Fruit fly (Drosophila melanogaster): ENCODE data around the gene dpr19.

dpr19 gene

dm6 chr2L:10351130-10351529, 24.8 kb upstream of the dpr19 start (continued):
- TF ChIP-seq schlank (tag; optimal IDR thresholded peaks at IDR 0.05) = no peak
- no peak for TF ChIP-seq Ptx1 (GFP tag; IDR thresholded peaks at IDR 0.05)
- no peak for TF ChIP-seq CG10147 (GFP tag; optimal IDR thresholded peaks at IDR 0.05)
- no peak for TF ChIP-seq CG30431 (GFP tag; optimal IDR thresholded peaks at IDR 0.05)
- no peak for TF ChIP-seq Taf1 (GFP tag; IDR thresholded peaks at IDR 0.05)
- TF ChIP-seq CG6813 (GFP tag; optimal IDR thresholded peaks at IDR 0.05) = no peak
- TF ChIP-seq dysf (GFP tag; IDR thresholded peaks at IDR 0.05) = no peak
- TF ChIP-seq CG14710 (tag; optimal IDR thresholded peaks at IDR 0.05) = peak; percentile 48
- TF ChIP-seq ttk (GFP tag; IDR thresholded peaks at IDR 0.05) = no peak
- TF ChIP-seq CG17361 (GFP tag; IDR thresholded peaks at IDR 0.05) = peak; percentile 44; the same call in 1 of the 3 replicates
- no peak for TF ChIP-seq Atf3 (GFP tag; optimal IDR thresholded peaks at IDR 0.05)
- no peak for TF ChIP-seq shn (GFP tag; optimal IDR thresholded peaks at IDR 0.05)
- peak; percentile 18 for TF ChIP-seq CG2875 (GFP tag; optimal IDR thresholded peaks at IDR 0.05)
- TF ChIP-seq HLH3B (GFP tag; IDR thresholded peaks at IDR 0.05) = no peak
- TF ChIP-seq Med (GFP tag) = peak; percentile 61
- TF ChIP-seq CG32767 (GFP tag; IDR thresholded peaks at IDR 0.05) = no peak
- no peak for TF ChIP-seq CG5180 (GFP tag; optimal IDR thresholded peaks at IDR 0.05)
- TF ChIP-seq Dbx (GFP tag; IDR thresholded peaks at IDR 0.05) = no peak
- TF ChIP-seq bsh (GFP tag; optimal IDR thresholded peaks at IDR 0.05) = peak in 1 of 2 experiments; percentile 51
- TF ChIP-seq row (GFP tag; IDR thresholded peaks at IDR 0.05) = peak; percentile 55
- TF ChIP-seq toy (GFP tag; IDR thresholded peaks at IDR 0.05) = no peak

dm6 chr2L:10353871-10354270, 22.1 kb upstream of the dpr19 start, which contains the start of gene CG34367:
TSS of gene CG34367 (minus strand) at chr2L:10353905.
- peak; percentile 86 for TF ChIP-seq pros (GFP tag; optimal IDR thresholded peaks at IDR 0.05)
- peak; percentile 67; the same call in 1 of the 2 replicates for TF ChIP-seq seq (GFP tag; IDR thresholded peaks at IDR 0.05)
- TF ChIP-seq Nf-YB (GFP tag; optimal IDR thresholded peaks at IDR 0.05) = peak; percentile 96
- TF ChIP-seq tgo (GFP tag; IDR thresholded peaks at IDR 0.05) = no peak
- TF ChIP-seq Nf-YC (tag; optimal IDR thresholded peaks at IDR 0.05) = peak; percentile 97
- peak; percentile 45 to 50 for TF ChIP-seq Trl (optimal IDR thresholded peaks at IDR 0.05)
- no peak for TF ChIP-seq Trl (GFP tag; optimal IDR thresholded peaks at IDR 0.05)
- no peak for TF ChIP-seq kay (GFP tag; optimal IDR thresholded peaks at IDR 0.05)
- TF ChIP-seq CG11723 (GFP tag; optimal IDR thresholded peaks at IDR 0.05) = no peak

- TF ChIP-seq dmrt99B (tag; optimal IDR thresholded peaks at IDR 0.05) = no peak
- no peak for TF ChIP-seq tup (GFP tag; optimal IDR thresholded peaks at IDR 0.05)
- TF ChIP-seq Hey (tag; optimal IDR thresholded peaks at IDR 0.05) = no peak
- peak; percentile 46 for TF ChIP-seq CHES-1-like (GFP tag; optimal IDR thresholded peaks at IDR 0.05)
- TF ChIP-seq CG8089 (GFP tag; optimal IDR thresholded peaks at IDR 0.05) = peak; percentile 17
- peak; percentile 59 for TF ChIP-seq CG8924 (tag; optimal IDR thresholded peaks at IDR 0.05)
- TF ChIP-seq Dll (GFP tag; IDR thresholded peaks at IDR 0.05; ENCODE audit: partially characterized antibody) = no peak
- peak; percentile 68 for TF ChIP-seq CG8388 (GFP tag; optimal IDR thresholded peaks at IDR 0.05)
- TF ChIP-seq Fer2 (tag; optimal IDR thresholded peaks at IDR 0.05) = no peak
- peak; percentile 51 for TF ChIP-seq Hr3 (GFP tag; optimal IDR thresholded peaks at IDR 0.05)
- TF ChIP-seq CG18262 (tag; optimal IDR thresholded peaks at IDR 0.05) = peak; percentile 57
- TF ChIP-seq CG10654 (GFP tag; optimal IDR thresholded peaks at IDR 0.05) = peak; percentile 4
- peak; percentile 76 for TF ChIP-seq CG12659 (GFP tag; optimal IDR thresholded peaks at IDR 0.05)
- TF ChIP-seq CG12391 (tag; optimal IDR thresholded peaks at IDR 0.05) = peak; percentile 64
- TF ChIP-seq sc (optimal IDR thresholded peaks at IDR 0.05) = no peak
- TF ChIP-seq sc (GFP tag; optimal IDR thresholded peaks at IDR 0.05) = peak; percentile 2
- no peak for TF ChIP-seq Nf-YA (GFP tag; IDR thresholded peaks at IDR 0.05)
- TF ChIP-seq nerfin-1 (tag; optimal IDR thresholded peaks at IDR 0.05) = peak; percentile 56
- no peak for TF ChIP-seq Ets65A (GFP tag)
- no peak for TF ChIP-seq CG42726 (GFP tag; IDR thresholded peaks at IDR 0.05; ENCODE audit: partially characterized antibody)
- TF ChIP-seq CoRest (tag; optimal IDR thresholded peaks at IDR 0.05) = peak; percentile 75
These were observed 19.5 kb upstream of the dpr19 start, which contains the start of the genes CtsL4 and ClpP for dm6 chr2L:10356508-10356907. TSS of gene CtsL4 (minus strand) at chr2L:10356597. TSS of gene ClpP (plus strand) at chr2L:10356795.
